Fruit fly (Drosophila melanogaster): ENCODE measurements around the gene Tti1.

dm6 chr3R:9740713-9741112 lies 13.8 kb downstream of the Tti1 start, which contains the start of gene Pnn:
- TF ChIP-seq cic (GFP tag; optimal IDR thresholded peaks at IDR 0.05) (no peak), Crg-1 (GFP tag; optimal IDR thresholded peaks at IDR 0.05) (no peak), ovo (GFP tag; optimal IDR thresholded peaks at IDR 0.05) (no peak), CG7101 (tag; optimal IDR thresholded peaks at IDR 0.05) (peak; percentile 2), CG5204 (GFP tag; optimal IDR thresholded peaks at IDR 0.05) (no peak), CG11617 (GFP tag; optimal IDR thresholded peaks at IDR 0.05) (peak; percentile 10), Hr96 (GFP tag; optimal IDR thresholded peaks at IDR 0.05) (no peak), tj (GFP tag; optimal IDR thresholded peaks at IDR 0.05) (no peak), kay (GFP tag; ENCODE audit: borderline replicate concordance) (peak; percentile 58), Mnt (GFP tag; optimal IDR thresholded peaks at IDR 0.05) (peak; percentile 12), CG12768 (GFP tag; optimal IDR thresholded peaks at IDR 0.05) (no peak)
